Fruit fly (Drosophila melanogaster) whole organism: ENCODE results near the gene CG2841.

ENCODE experiments used
- CG8478 ChIP-seq: fragments of >200 bp; optimal IDR thresholded peaks from 2 replicates; lab custom pipeline; 2018; ENCODE audit warnings: inconsistent platforms
- Dll ChIP-seq: fragments of >200 bp; optimal IDR thresholded peaks from 2 replicates; lab custom pipeline; 2017
- pan ChIP-seq: fragments of >200 bp; optimal IDR thresholded peaks from 2 replicates; lab custom pipeline; 2017
- usp ChIP-seq: fragments of >200 bp; optimal IDR thresholded peaks from 2 replicates; lab custom pipeline; 2017; ENCODE audit warnings: missing biosample characterization, missing genetic modification characterization, mixed read lengths

DNA sequence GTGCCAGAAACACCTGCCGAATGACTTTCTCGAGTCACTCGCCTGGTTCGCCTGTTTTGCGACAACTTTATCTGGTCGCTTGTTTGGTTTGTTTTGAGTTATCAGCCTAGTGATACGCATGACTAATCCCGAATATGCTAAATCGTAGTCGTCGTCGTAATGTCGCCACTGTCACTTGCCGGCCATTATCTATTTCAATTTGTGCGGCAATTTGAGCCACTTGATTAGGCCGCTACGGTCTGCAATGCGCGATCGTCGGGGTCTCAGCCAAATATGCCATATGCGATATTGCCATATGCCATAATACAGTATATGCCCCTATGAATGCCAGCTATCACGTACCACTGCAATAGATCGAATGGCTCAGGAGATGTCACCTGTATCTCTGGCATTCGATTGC lies 13.3 kb downstream of the CG2841 start:
- TF ChIP-seq usp (GFP tag; lab: Kevin White, UChicago) (no peak), pan (lab: Kevin White, UChicago) (no peak), Dll (lab: Kevin White, UChicago) (no peak), CG8478 (lab: Kevin White, UChicago) (no peak)
